Worm (Caenorhabditis elegans): Measurements from ENCODE around the gene F10G2.1.
"Not testable (repeated sequence)": the region's sequence is repeated elsewhere in the genome, so short reads cannot be mapped to it uniquely, and the experiment has no call there.

The F10G2.1 gene

ce11 chrV:7332253-7332652 lies at the start of gene F10G2.1:
Gene F10G2.1 (plus strand): TSS chrV:7332553.
- no peak for TF ChIP-seq him-1 (tag; optimal IDR thresholded peaks at IDR 0.05)
- no peak for TF ChIP-seq dao-5 (tag; optimal IDR thresholded peaks at IDR 0.05)
- TF ChIP-seq W03F9.2 (tag; optimal IDR thresholded peaks at IDR 0.05), result no peak

ce11 chrV:7288699-7289098 lies 43.7 kb upstream of the F10G2.1 start, which contains the start of gene C13A2.1:
Gene C13A2.1 (plus strand): TSS chrV:7288999.
- TF ChIP-seq W03F9.2 (tag; optimal IDR thresholded peaks at IDR 0.05) (no peak), him-1 (tag; optimal IDR thresholded peaks at IDR 0.05) (no peak), dao-5 (tag; optimal IDR thresholded peaks at IDR 0.05) (no peak)

ce11 chrV:7295270-7295669 lies 37.1 kb upstream of the F10G2.1 start, which contains the start of gene F07G11.4:
Gene F07G11.4 (minus strand): TSS chrV:7295370.
- TF ChIP-seq W03F9.2 (tag; optimal IDR thresholded peaks at IDR 0.05) (no peak), dao-5 (tag; optimal IDR thresholded peaks at IDR 0.05) (no peak), him-1 (tag; optimal IDR thresholded peaks at IDR 0.05) (no peak)

- TF ChIP-seq W03F9.2 (tag; optimal IDR thresholded peaks at IDR 0.05), result no peak
- TF ChIP-seq him-1 (tag; optimal IDR thresholded peaks at IDR 0.05), result no peak
- no peak for TF ChIP-seq dao-5 (tag; optimal IDR thresholded peaks at IDR 0.05)
These were observed 35.1 kb upstream of the F10G2.1 start, which contains the start of gene srj-32 for ce11 chrV:7297263-7297662. Gene srj-32 (minus strand): TSS chrV:7297363.

- TF ChIP-seq dao-5 (tag; optimal IDR thresholded peaks at IDR 0.05) (no peak), him-1 (tag; optimal IDR thresholded peaks at IDR 0.05) (no peak), W03F9.2 (tag; optimal IDR thresholded peaks at IDR 0.05) (no peak)
These were observed 33.9 kb upstream of the F10G2.1 start, which contains the start of gene F07G11.3 for ce11 chrV:7298463-7298862. Gene F07G11.3 (plus strand): TSS chrV:7298763.

ce11 chrV:7304506-7304905 lies 27.8 kb upstream of the F10G2.1 start, which contains the start of gene F07G11.2:
Gene F07G11.2 (plus strand): TSS chrV:7304806.
- not testable (repeated sequence) for TF ChIP-seq him-1, W03F9.2, dao-5 (tag; optimal IDR thresholded peaks at IDR 0.05)

- no peak for TF ChIP-seq W03F9.2 (tag; optimal IDR thresholded peaks at IDR 0.05)
These were observed 25.3 kb upstream of the F10G2.1 start, which contains the start of gene F07G11.1 for ce11 chrV:7307089-7307488. Gene F07G11.1 (plus strand): TSS chrV:7307389.

ce11 chrV:7313233-7313632 lies 19.1 kb upstream of the F10G2.1 start, which contains the start of gene srx-6:
Gene srx-6 (minus strand): TSS chrV:7313333.
- TF ChIP-seq him-1 (tag; optimal IDR thresholded peaks at IDR 0.05) (no peak), dao-5 (tag; optimal IDR thresholded peaks at IDR 0.05) (no peak)

- TF ChIP-seq dao-5 (tag; optimal IDR thresholded peaks at IDR 0.05), result no peak
- TF ChIP-seq him-1 (tag; optimal IDR thresholded peaks at IDR 0.05), result no peak
- no peak for TF ChIP-seq W03F9.2 (tag; optimal IDR thresholded peaks at IDR 0.05)
These were observed 11.4 kb upstream of the F10G2.1 start, which contains the start of gene lmd-4 for ce11 chrV:7320909-7321308. Gene lmd-4 (minus strand): TSS chrV:7321009.

ce11 chrV:7321915-7322314 lies 10.4 kb upstream of the F10G2.1 start, which contains the start of gene F10G2.10:
Gene F10G2.10 (plus strand): TSS chrV:7322215.
- TF ChIP-seq dao-5 (tag; optimal IDR thresholded peaks at IDR 0.05) (no peak), him-1 (tag; optimal IDR thresholded peaks at IDR 0.05) (no peak), W03F9.2 (tag; optimal IDR thresholded peaks at IDR 0.05) (no peak)

- TF ChIP-seq dao-5 (tag; optimal IDR thresholded peaks at IDR 0.05) (no peak), W03F9.2 (tag; optimal IDR thresholded peaks at IDR 0.05) (no peak), him-1 (tag; optimal IDR thresholded peaks at IDR 0.05) (no peak)
These were observed 7.1 kb upstream of the F10G2.1 start, which contains the start of gene srx-92 for ce11 chrV:7325285-7325684. Gene srx-92 (minus strand): TSS chrV:7325385.

- TF ChIP-seq W03F9.2 (tag; optimal IDR thresholded peaks at IDR 0.05) (no peak), him-1 (tag; optimal IDR thresholded peaks at IDR 0.05) (no peak), dao-5 (tag; optimal IDR thresholded peaks at IDR 0.05) (no peak)
These were observed 5.4 kb upstream of the F10G2.1 start, which contains the start of gene F10G2.4 for ce11 chrV:7326928-7327327. Gene F10G2.4 (plus strand): TSS chrV:7327228.

ce11 chrV:7328092-7328491 lies 4.3 kb upstream of the F10G2.1 start, which contains the start of gene clec-7:
Gene clec-7 (plus strand): TSS chrV:7328392.
- TF ChIP-seq him-1 (tag; optimal IDR thresholded peaks at IDR 0.05) (no peak), W03F9.2 (tag; optimal IDR thresholded peaks at IDR 0.05) (no peak), dao-5 (tag; optimal IDR thresholded peaks at IDR 0.05) (no peak)

- TF ChIP-seq him-1 (tag; optimal IDR thresholded peaks at IDR 0.05) (no peak), dao-5 (tag; optimal IDR thresholded peaks at IDR 0.05) (no peak), W03F9.2 (tag; optimal IDR thresholded peaks at IDR 0.05) (no peak)
These were observed 1.5 kb upstream of the F10G2.1 start, which contains the start of gene F10G2.2 for ce11 chrV:7330868-7331267. Gene F10G2.2 (plus strand): TSS chrV:7331168.

ce11 chrV:7337218-7337617 lies 4.9 kb downstream of the F10G2.1 start, which contains the start of gene F10G2.7:
Gene F10G2.7 (minus strand): TSS chrV:7337318.
- TF ChIP-seq dao-5, him-1, W03F9.2 (tag; optimal IDR thresholded peaks at IDR 0.05): not testable (repeated sequence)

Data from whole organism, L4/young adult.